Fruit fly (Drosophila melanogaster) whole organism, embryonic: ENCODE measurements around the gene CG1231.

Experiments
- B-H2 ChIP-seq: fragments of 200-800 bp; sonication (Bioruptor generic); optimal IDR thresholded peaks from 2 replicates; lab custom pipeline; 2018; ENCODE audit warnings: missing biosample characterization, mild to moderate bottlenecking, missing genetic modification characterization
- BtbVII ChIP-seq: fragments of 200-800 bp; sonication (Bioruptor generic); optimal IDR thresholded peaks from 3 replicates; lab custom pipeline; 2017; ENCODE audit warnings: missing biosample characterization, mild to moderate bottlenecking, missing genetic modification characterization
- CG10366 ChIP-seq: fragments of 200-800 bp; sonication (Bioruptor generic); IDR thresholded peaks from 2 replicates; pipeline ENCODE4 v1.3.6; 2022; ENCODE audit warnings: missing biosample characterization, missing genetic modification characterization
- CG10959 ChIP-seq: fragments of 200-800 bp; sonication (Bioruptor generic); IDR thresholded peaks from 2 replicates; pipeline ENCODE4 v1.3.6; 2022; ENCODE audit warnings: missing biosample characterization, missing genetic modification characterization
- CG12155 ChIP-seq: fragments of 200-800 bp; sonication (Bioruptor generic); optimal IDR thresholded peaks from 3 replicates; lab custom pipeline; 2016; ENCODE audit warnings: missing biosample characterization, missing genetic modification characterization
- CG13424 ChIP-seq: fragments of 200-800 bp; sonication (Bioruptor generic); optimal IDR thresholded peaks from 2 replicates; lab custom pipeline; 2019; ENCODE audit warnings: missing biosample characterization, mild to moderate bottlenecking, missing genetic modification characterization, moderate library complexity
- CG1602 ChIP-seq: fragments of 200-800 bp; sonication (Bioruptor generic); optimal IDR thresholded peaks from 3 replicates; lab custom pipeline; 2016; ENCODE audit warnings: missing biosample characterization, missing genetic modification characterization
- CG17802 ChIP-seq: fragments of 200-800 bp; sonication (Bioruptor generic); optimal IDR thresholded peaks from 2 replicates; lab custom pipeline; 2018; ENCODE audit warnings: missing biosample characterization, mild to moderate bottlenecking, missing genetic modification characterization, moderate library complexity
- CG3726 ChIP-seq: fragments of 200-800 bp; sonication (Bioruptor generic); IDR thresholded peaks from 3 replicates; pipeline ENCODE4, ENCODE4 v1.3.6; 2022; ENCODE audit warnings: missing biosample characterization, missing genetic modification characterization
- CG42726 ChIP-seq: fragments of 200-800 bp; sonication (Bioruptor generic); IDR thresholded peaks from 2 replicates; pipeline ENCODE4 v1.3.6; 2022; ENCODE audit warnings: missing biosample characterization, missing genetic modification characterization; ENCODE audit not compliant: partially characterized antibody
- CG4617 ChIP-seq: fragments of 200-800 bp; sonication (Bioruptor generic); optimal IDR thresholded peaks from 3 replicates; lab custom pipeline; 2016; ENCODE audit warnings: missing biosample characterization, missing genetic modification characterization, borderline replicate concordance
- CG7839 ChIP-seq: fragments of 200-800 bp; sonication (Bioruptor generic); optimal IDR thresholded peaks from 3 replicates; lab custom pipeline; 2018; ENCODE audit warnings: missing biosample characterization, mild to moderate bottlenecking, missing genetic modification characterization, moderate library complexity
- CG9727 ChIP-seq: fragments of 200-800 bp; sonication (Bioruptor generic); optimal IDR thresholded peaks from 3 replicates; lab custom pipeline; 2017; ENCODE audit warnings: missing biosample characterization, mild to moderate bottlenecking, missing genetic modification characterization
- D19B ChIP-seq: fragments of 200-800 bp; sonication (Bioruptor generic); optimal IDR thresholded peaks from 2 replicates; lab custom pipeline; 2017; ENCODE audit warnings: missing biosample characterization, mild to moderate bottlenecking, missing genetic modification characterization
- Dll ChIP-seq: fragments of 200-800 bp; sonication (Bioruptor generic); IDR thresholded peaks from 4 replicates; pipeline ENCODE4 v1.3.6; 2022; ENCODE audit warnings: missing biosample characterization, missing genetic modification characterization; ENCODE audit not compliant: partially characterized antibody
- Dp ChIP-seq: fragments of 200-800 bp; sonication (Bioruptor generic); optimal IDR thresholded peaks from 2 replicates; lab custom pipeline; 2018; ENCODE audit warnings: missing biosample characterization, mild to moderate bottlenecking, missing genetic modification characterization, moderate library complexity
- Hey ChIP-seq: fragments of 200-800 bp; sonication (Bioruptor generic); optimal IDR thresholded peaks from 3 replicates; lab custom pipeline; 2018; ENCODE audit warnings: missing biosample characterization, mild to moderate bottlenecking, missing genetic modification characterization
- Hr51 ChIP-seq, 2 experiments: fragments of 200-800 bp; sonication (Bioruptor generic); optimal IDR thresholded peaks; 2 replicates in 1 of 2; 3 replicates in 1 of 2; lab custom pipeline; 2016 to 2018; ENCODE audit warnings: missing biosample characterization in 2 of 2, missing genetic modification characterization in 2 of 2, mild to moderate bottlenecking in 1 of 2, moderate library complexity in 1 of 2
- Lim3 ChIP-seq: fragments of 200-800 bp; sonication (Bioruptor generic); IDR thresholded peaks from 2 replicates; pipeline ENCODE4 v1.3.6; 2022; ENCODE audit warnings: missing biosample characterization, missing genetic modification characterization
- Ptx1 ChIP-seq: fragments of 200-800 bp; sonication (Bioruptor generic); IDR thresholded peaks from 2 replicates; pipeline ENCODE4 v1.3.6; 2022; ENCODE audit warnings: missing biosample characterization, missing genetic modification characterization
- Spps ChIP-seq: fragments of 200-800 bp; sonication (Bioruptor generic); optimal IDR thresholded peaks from 2 replicates; lab custom pipeline; 2018; ENCODE audit warnings: missing biosample characterization, mild to moderate bottlenecking, missing genetic modification characterization
- Xrp1 ChIP-seq: fragments of 200-800 bp; sonication (Bioruptor generic); IDR thresholded peaks from 2 replicates; pipeline ENCODE4 v1.3.6; 2022; ENCODE audit warnings: missing biosample characterization, missing genetic modification characterization
- YL-1 ChIP-seq: fragments of 200-800 bp; sonication (Bioruptor generic); optimal IDR thresholded peaks from 3 replicates; lab custom pipeline; 2017; ENCODE audit warnings: missing biosample characterization, mild to moderate bottlenecking, missing genetic modification characterization
- bigmax ChIP-seq: fragments of 200-800 bp; sonication (Bioruptor generic); optimal IDR thresholded peaks from 2 replicates; lab custom pipeline; 2018; ENCODE audit warnings: missing biosample characterization, mild to moderate bottlenecking, missing genetic modification characterization
- bowl ChIP-seq: fragments of 200-800 bp; sonication (Bioruptor generic); IDR thresholded peaks from 2 replicates; pipeline ENCODE4 v1.3.6; 2022; ENCODE audit warnings: missing biosample characterization, missing genetic modification characterization
- chinmo ChIP-seq: fragments of 200-800 bp; sonication (Bioruptor generic); IDR thresholded peaks from 4 replicates; pipeline ENCODE4 v1.3.6; 2022; ENCODE audit warnings: missing biosample characterization, missing genetic modification characterization; ENCODE audit not compliant: partially characterized antibody
- crp ChIP-seq, 2 experiments: fragments of 200-800 bp; sonication (Bioruptor generic); optimal IDR thresholded peaks; 2 replicates in 1 of 2; 3 replicates in 1 of 2; lab custom pipeline; 2017; ENCODE audit warnings: missing biosample characterization in 2 of 2, missing genetic modification characterization in 2 of 2, mild to moderate bottlenecking in 1 of 2, moderate library complexity in 1 of 2
- dmrt99B ChIP-seq: fragments of 200-800 bp; sonication (Bioruptor generic); optimal IDR thresholded peaks from 2 replicates; lab custom pipeline; 2018; ENCODE audit warnings: missing biosample characterization, mild to moderate bottlenecking, missing genetic modification characterization, moderate library complexity
- en ChIP-seq: fragments of 200-800 bp; sonication (Bioruptor generic); optimal IDR thresholded peaks from 2 replicates; lab custom pipeline; 2016; ENCODE audit warnings: missing biosample characterization, missing genetic modification characterization
- grau ChIP-seq: fragments of 200-800 bp; optimal IDR thresholded peaks from 3 replicates; lab custom pipeline; 2019; ENCODE audit warnings: missing biosample characterization, mild to moderate bottlenecking, missing genetic modification characterization, moderate library complexity
- gsb ChIP-seq: fragments of 200-800 bp; sonication (Bioruptor generic); IDR thresholded peaks from 2 replicates; pipeline ENCODE4 v1.3.6; 2022; ENCODE audit warnings: missing biosample characterization, missing genetic modification characterization
- hb ChIP-seq: fragments of 200-800 bp; sonication (Bioruptor generic); IDR thresholded peaks from 3 replicates; pipeline ENCODE4 v1.3.6; 2022; ENCODE audit warnings: missing biosample characterization, missing genetic modification characterization; ENCODE audit not compliant: partially characterized antibody
- jing ChIP-seq: fragments of 200-800 bp; sonication (Bioruptor generic); optimal IDR thresholded peaks from 2 replicates; lab custom pipeline; 2018; ENCODE audit warnings: missing biosample characterization, mild to moderate bottlenecking, missing genetic modification characterization
- jumu ChIP-seq: fragments of 200-800 bp; sonication (Bioruptor generic); optimal IDR thresholded peaks from 3 replicates; lab custom pipeline; 2016; ENCODE audit warnings: missing biosample characterization, missing genetic modification characterization
- klu ChIP-seq: fragments of 200-800 bp; sonication (Bioruptor generic); IDR thresholded peaks from 2 replicates; pipeline ENCODE4 v1.3.6; 2022; ENCODE audit warnings: missing biosample characterization, missing genetic modification characterization
- lov ChIP-seq, 2 experiments: fragments of 200-800 bp in 1 of 2; fragments of >200 bp in 1 of 2; sonication (Bioruptor generic) in 1 of 2; IDR thresholded peaks in 1 of 2; optimal IDR thresholded peaks in 1 of 2; 2 replicates in 1 of 2; 3 replicates in 1 of 2; pipeline versions ENCODE4 v1.3.6 to Lab custom; 2017 to 2022; ENCODE audit warnings: missing biosample characterization in 1 of 2, missing genetic modification characterization in 1 of 2
- mirr ChIP-seq: fragments of 200-800 bp; sonication (Bioruptor generic); optimal IDR thresholded peaks from 3 replicates; lab custom pipeline; 2018; ENCODE audit warnings: missing biosample characterization, mild to moderate bottlenecking, missing genetic modification characterization
- p53 ChIP-seq: fragments of 200-800 bp; sonication (Bioruptor generic); optimal IDR thresholded peaks from 2 replicates; lab custom pipeline; 2016; ENCODE audit warnings: missing biosample characterization, missing genetic modification characterization
- pros ChIP-seq: fragments of 200-800 bp; sonication (Bioruptor generic); optimal IDR thresholded peaks from 3 replicates; lab custom pipeline; 2019; ENCODE audit warnings: missing biosample characterization, mild to moderate bottlenecking, missing genetic modification characterization, moderate library complexity
- run ChIP-seq: fragments of 200-800 bp; sonication (Bioruptor generic); optimal IDR thresholded peaks from 3 replicates; lab custom pipeline; 2018; ENCODE audit warnings: missing biosample characterization, mild to moderate bottlenecking, missing genetic modification characterization
- slou ChIP-seq: fragments of 200-800 bp; sonication (Bioruptor generic); optimal IDR thresholded peaks from 3 replicates; lab custom pipeline; 2016; ENCODE audit warnings: missing biosample characterization, missing genetic modification characterization
- slp2 ChIP-seq: fragments of 200-800 bp; sonication (Bioruptor generic); optimal IDR thresholded peaks from 2 replicates; lab custom pipeline; 2016; ENCODE audit warnings: missing biosample characterization, missing genetic modification characterization
- so ChIP-seq: fragments of 200-800 bp; sonication (Bioruptor generic); IDR thresholded peaks from 3 replicates; pipeline ENCODE4 v1.3.6; 2022; ENCODE audit warnings: missing biosample characterization, missing genetic modification characterization
- ssp ChIP-seq: fragments of 200-800 bp; sonication (Bioruptor generic); IDR thresholded peaks from 2 replicates; pipeline ENCODE4 v1.3.6; 2022; ENCODE audit warnings: missing biosample characterization, missing genetic modification characterization
- usp ChIP-seq: fragments of >200 bp; optimal IDR thresholded peaks from 2 replicates; lab custom pipeline; 2017; ENCODE audit warnings: missing biosample characterization, missing genetic modification characterization
- wdn ChIP-seq: fragments of 200-800 bp; sonication (Bioruptor generic); IDR thresholded peaks from 2 replicates; pipeline ENCODE4 v1.3.6; 2022; ENCODE audit warnings: missing biosample characterization, missing genetic modification characterization
- yki ChIP-seq: fragments of >200 bp; optimal IDR thresholded peaks from 3 replicates; lab custom pipeline; 2018
- zen ChIP-seq: fragments of 200-800 bp; sonication (Bioruptor generic); optimal IDR thresholded peaks from 3 replicates; lab custom pipeline; 2018; ENCODE audit warnings: missing biosample characterization, mild to moderate bottlenecking, missing genetic modification characterization, moderate library complexity

The CG1231 gene

dm6 chr3L:319145-320009 lies 36.8 kb upstream of the CG1231 start, which contains the start of gene fwd (continued):
- TF ChIP-seq Spps (tag; lab: Kevin White, UChicago) (peak; percentile 3), Xrp1 (peak; percentile 13; the same call in 1 of the 2 replicates), CG4617 (GFP tag; lab: Kevin White, UChicago) (peak; percentile 58), lov (optimal IDR thresholded peaks at IDR 0.05; lab: Kevin White, UChicago) (no peak), lov (GFP tag; IDR thresholded peaks at IDR 0.05; lab: Robert Waterston, UW) (no peak), wdn (GFP tag; lab: Robert Waterston, UW) (no peak), YL-1 (GFP tag; lab: Kevin White, UChicago) (peak; percentile 97), CG10366 (GFP tag; lab: Robert Waterston, UW) (no peak), grau (tag; lab: Kevin White, UChicago) (peak; percentile 46), gsb (no peak), p53 (no peak), Hr51 (GFP tag; optimal IDR thresholded peaks at IDR 0.05; lab: Kevin White, UChicago) (peak in 1 of 2 experiments; percentile 54), mirr (GFP tag; lab: Kevin White, UChicago) (peak; percentile 13), pros (GFP tag; lab: Kevin White, UChicago) (peak; percentile 64), CG17802 (no peak), D19B (GFP tag; lab: Kevin White, UChicago) (peak; percentile 71), chinmo (GFP tag; lab: Robert Waterston, UW) (peak; percentile 84; the same call in 2 of the 4 replicates), CG10959 (GFP tag; lab: Robert Waterston, UW) (no peak), CG12155 (peak; percentile 100), bowl (GFP tag; lab: Robert Waterston, UW) (no peak), CG7839 (peak; percentile 40), CG1602 (GFP tag; lab: Kevin White, UChicago) (no peak), Ptx1 (0 out of 2 replicates have a peak, but pooled peaks have one; percentile 19), CG9727 (GFP tag; lab: Kevin White, UChicago) (peak; percentile 54), slp2 (GFP tag; lab: Kevin White, UChicago) (no peak), CG42726 (GFP tag; lab: Robert Waterston, UW) (peak; percentile 74), Dll (peak; percentile 41; the same call in 2 of the 4 replicates), hb (GFP tag; lab: Robert Waterston, UW) (no peak), CG13424 (peak; percentile 38), CG3726 (GFP tag; lab: Robert Waterston, UW) (no peak), dmrt99B (tag; lab: Kevin White, UChicago) (no peak), run (tag; lab: Kevin White, UChicago) (peak; percentile 13), ssp (GFP tag; lab: Robert Waterston, UW) (peak; percentile 15; the same call in 1 of the 2 replicates), Hey (no peak), jing (no peak), Lim3 (no peak), BtbVII (GFP tag; lab: Kevin White, UChicago) (peak; percentile 73), usp (no peak), yki (lab: Kevin White, UChicago) (no peak), so (GFP tag; lab: Robert Waterston, UW) (no peak), jumu (GFP tag; lab: Kevin White, UChicago) (peak; percentile 53), B-H2 (GFP tag; lab: Kevin White, UChicago) (peak; percentile 39), zen (tag; lab: Kevin White, UChicago) (peak; percentile 59), crp (GFP tag; optimal IDR thresholded peaks at IDR 0.05; lab: Kevin White, UChicago) (peak in 1 of 2 experiments; percentile 29), en (GFP tag; lab: Kevin White, UChicago) (peak; percentile 12), Dp (peak; percentile 60), bigmax (GFP tag; lab: Kevin White, UChicago) (peak; percentile 52), klu (GFP tag; lab: Robert Waterston, UW) (no peak), slou (GFP tag; lab: Kevin White, UChicago) (no peak)
